Worm (Caenorhabditis elegans) whole organism, L3 larva: ENCODE data around the gene F26F2.10.

Experiments
- ZK546.5 ChIP-seq: sonication (generic microtip); optimal IDR thresholded peaks from 2 replicates; lab custom pipeline; 2017; ENCODE audit warnings: missing biosample characterization, missing genetic modification characterization
- ama-1 ChIP-seq: fragments of 150-350 bp; optimal IDR thresholded peaks from 2 replicates; lab custom pipeline; 2018
- egl-27 ChIP-seq: sonication (generic microtip); optimal IDR thresholded peaks from 4 replicates; lab custom pipeline; 2017; ENCODE audit warnings: missing biosample characterization, missing genetic modification reagents, missing genetic modification characterization
- elt-2 ChIP-seq: sonication (generic microtip); optimal IDR thresholded peaks from 2 replicates; lab custom pipeline; 2016; ENCODE audit warnings: missing genetic modification reagents, mild to moderate bottlenecking, missing genetic modification characterization, missing compliant biosample characterization
- nhr-11 ChIP-seq: fragments of 150-350 bp; optimal IDR thresholded peaks from 2 replicates; lab custom pipeline; 2014; ENCODE audit warnings: missing biosample characterization, missing genetic modification characterization
- nhr-12 ChIP-seq: fragments of 150-350 bp; optimal IDR thresholded peaks from 2 replicates; lab custom pipeline; 2014; ENCODE audit warnings: missing biosample characterization, missing genetic modification characterization
- nhr-28 ChIP-seq: fragments of 150-350 bp; optimal IDR thresholded peaks from 2 replicates; lab custom pipeline; 2014; ENCODE audit warnings: missing biosample characterization, missing genetic modification characterization
- pha-4 ChIP-seq: fragments of 150-350 bp; optimal IDR thresholded peaks from 2 replicates; lab custom pipeline; 2014; ENCODE audit warnings: missing biosample characterization, missing genetic modification reagents, missing genetic modification characterization
- pqm-1 ChIP-seq: fragments of 150-350 bp; optimal IDR thresholded peaks from 2 replicates; lab custom pipeline; 2017; ENCODE audit warnings: missing biosample characterization, missing genetic modification characterization, inconsistent platforms
- skn-1 ChIP-seq: fragments of 150-350 bp; optimal IDR thresholded peaks from 2 replicates; lab custom pipeline; 2014; ENCODE audit warnings: missing biosample characterization, missing genetic modification characterization
- tbx-2 ChIP-seq: sonication (generic microtip); optimal IDR thresholded peaks from 2 replicates; lab custom pipeline; 2016; ENCODE audit warnings: mild to moderate bottlenecking, missing genetic modification characterization, missing compliant biosample characterization
- unc-62 ChIP-seq: fragments of 150-350 bp; sonication (generic microtip); optimal IDR thresholded peaks from 4 replicates; lab custom pipeline; 2014; ENCODE audit warnings: missing biosample characterization, missing genetic modification reagents, missing genetic modification characterization
- ztf-11 ChIP-seq: fragments of 150-350 bp; optimal IDR thresholded peaks from 2 replicates; lab custom pipeline; 2014; ENCODE audit warnings: missing biosample characterization, missing genetic modification characterization

DNA sequence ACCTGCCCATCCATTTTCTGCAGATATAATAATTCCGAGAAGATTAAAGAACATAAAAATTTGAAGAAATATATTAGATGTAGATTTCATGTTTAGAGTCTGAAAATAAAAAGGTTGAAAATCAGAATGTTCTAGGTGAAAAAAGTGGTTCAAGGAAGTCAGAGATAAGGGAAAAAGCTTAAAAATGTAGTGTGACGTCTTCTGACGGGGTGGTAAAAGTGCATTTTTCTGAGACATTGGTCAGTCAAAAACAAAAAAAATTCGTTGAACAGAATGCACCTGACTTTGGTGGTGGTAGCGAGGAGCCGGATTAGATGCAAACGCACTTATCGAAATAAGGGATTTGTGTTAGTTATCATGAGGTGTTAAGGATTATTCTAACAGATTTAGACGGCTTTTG is 12.0 kb upstream of the F26F2.10 start, which contains the start of gene F46B3.23:
- TF ChIP-seq egl-27, result no peak
- TF ChIP-seq elt-2 (tag; lab: Kevin White, UChicago), result no peak
- no peak for TF ChIP-seq ama-1 (lab: Kevin White, UChicago)
- TF ChIP-seq ztf-11, result no peak
- TF ChIP-seq ZK546.5 (tag; lab: Kevin White, UChicago), result no peak
- no peak for TF ChIP-seq unc-62 (GFP tag; lab: Kevin White, UChicago)
- no peak for TF ChIP-seq pha-4
- TF ChIP-seq nhr-28 (tag; lab: Kevin White, UChicago), result no peak
- no peak for TF ChIP-seq nhr-12 (tag; lab: Kevin White, UChicago)
- TF ChIP-seq pqm-1 (tag; lab: Kevin White, UChicago), result no peak
- TF ChIP-seq tbx-2 (tag; lab: Kevin White, UChicago), result no peak
- TF ChIP-seq nhr-11, result no peak
- TF ChIP-seq skn-1 (tag; lab: Kevin White, UChicago), result no peak
